Fruit fly (Drosophila melanogaster): ENCODE results near the gene wake.
A peak's percentile ranks its signal among the peaks of the same experiment; 100 is the strongest.

- TF ChIP-seq CG34422 (GFP tag; IDR thresholded peaks at IDR 0.05), result no peak
- peak; percentile 63 for TF ChIP-seq sd (tag; optimal IDR thresholded peaks at IDR 0.05)
- no peak for TF ChIP-seq CG16813 (GFP tag; IDR thresholded peaks at IDR 0.05; ENCODE audit: partially characterized antibody)
- TF ChIP-seq Spps (tag; optimal IDR thresholded peaks at IDR 0.05), result peak; percentile 12
These were observed 13.9 kb upstream of the wake start for dm6 chr3R:22625514-22626333.
